Worm (Caenorhabditis elegans) whole organism, early embryonic: Measurements from ENCODE around the gene T21D12.11.

Experiments
- B0310.2 ChIP-seq: sonication (generic microtip); optimal IDR thresholded peaks from 2 replicates; lab custom pipeline; 2016; ENCODE audit warnings: mild to moderate bottlenecking, missing genetic modification characterization, missing compliant biosample characterization
- F13C5.2 ChIP-seq: sonication (generic microtip); optimal IDR thresholded peaks from 2 replicates; lab custom pipeline; 2017; ENCODE audit warnings: mild to moderate bottlenecking, missing genetic modification characterization, inconsistent platforms, missing compliant biosample characterization
- aly-1 ChIP-seq: sonication (generic microtip); optimal IDR thresholded peaks from 2 replicates; lab custom pipeline; 2016; ENCODE audit warnings: missing genetic modification characterization, missing compliant biosample characterization
- ama-1 ChIP-seq: fragments of 150-350 bp; optimal IDR thresholded peaks from 2 replicates; lab custom pipeline; 2014
- ceh-13 ChIP-seq: fragments of 200-800 bp; sonication (Bioruptor generic); optimal IDR thresholded peaks from 2 replicates; lab custom pipeline; 2018; ENCODE audit warnings: mild to moderate bottlenecking, missing genetic modification characterization, missing compliant biosample characterization
- ets-7 ChIP-seq: sonication (generic microtip); optimal IDR thresholded peaks from 2 replicates; lab custom pipeline; 2016; ENCODE audit warnings: missing genotype, missing genetic modification characterization, missing compliant biosample characterization
- flt-1 ChIP-seq: fragments of 200-800 bp; sonication (Bioruptor generic); IDR thresholded peaks from 2 replicates; pipeline ENCODE4 v1.3.6; 2022; ENCODE audit warnings: missing genetic modification characterization, missing compliant biosample characterization
- hmg-4 ChIP-seq: fragments of 200-800 bp; sonication (Bioruptor generic); optimal IDR thresholded peaks from 2 replicates; lab custom pipeline; 2018; ENCODE audit warnings: mild to moderate bottlenecking, missing genetic modification characterization, missing compliant biosample characterization
- hnd-1 ChIP-seq: sonication (generic microtip); optimal IDR thresholded peaks from 2 replicates; lab custom pipeline; 2016; ENCODE audit warnings: missing genetic modification characterization, missing compliant biosample characterization
- pes-1 ChIP-seq: fragments of 200-800 bp; sonication (Bioruptor generic); IDR thresholded peaks from 2 replicates; pipeline ENCODE4 v1.3.6; 2022; ENCODE audit warnings: missing genetic modification reagents, missing genetic modification characterization, missing compliant biosample characterization
- sea-1 ChIP-seq: fragments of 200-800 bp; sonication (Bioruptor generic); conservative IDR thresholded peaks from 2 replicates; pipeline ENCODE4 v1.3.6; 2022; ENCODE audit warnings: missing genetic modification characterization, missing compliant biosample characterization
- tbx-11 ChIP-seq: fragments of 200-800 bp; sonication (Bioruptor generic); IDR thresholded peaks from 2 replicates; pipeline ENCODE4 v1.3.6; 2022; ENCODE audit warnings: missing genetic modification characterization, missing compliant biosample characterization
- tbx-37 ChIP-seq: fragments of 200-800 bp; sonication (Bioruptor generic); conservative IDR thresholded peaks from 2 replicates; pipeline ENCODE4 v1.3.6; 2022; ENCODE audit warnings: missing genetic modification reagents, missing genetic modification characterization, missing compliant biosample characterization
- tra-4 ChIP-seq: sonication (generic microtip); optimal IDR thresholded peaks from 2 replicates; lab custom pipeline; 2017; ENCODE audit warnings: missing genetic modification characterization, missing compliant biosample characterization

DNA sequence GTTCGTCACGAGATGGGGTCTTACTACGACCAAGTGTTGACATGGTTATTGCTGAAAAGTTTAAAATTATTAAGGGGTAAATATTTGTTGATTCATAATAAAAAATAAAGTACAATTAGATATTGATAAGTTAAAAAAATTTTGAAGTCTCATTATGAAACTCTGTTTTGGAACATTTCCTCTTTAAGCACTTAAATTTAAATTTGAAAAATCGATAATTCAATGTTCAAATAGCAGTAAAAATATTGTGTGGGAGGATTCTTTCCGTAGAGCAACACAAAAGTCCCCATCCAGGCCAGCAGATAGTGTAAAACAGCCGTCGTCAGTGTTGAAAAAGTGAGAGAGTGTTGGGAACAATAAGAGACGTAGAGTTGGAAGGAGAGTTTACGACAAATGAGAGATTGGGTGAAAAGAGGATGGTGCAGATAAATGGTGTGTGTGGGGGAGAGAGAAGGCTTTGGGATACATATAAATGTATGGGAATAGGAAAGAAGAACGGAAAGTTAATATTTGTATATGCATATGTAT lies 5.0 kb upstream of the T21D12.11 start, which contains the start of gene pat-6:
- TF ChIP-seq ama-1 (lab: Kevin White, UChicago) (no peak), ets-7 (tag; lab: Kevin White, UChicago) (no peak), F13C5.2 (tag; lab: Kevin White, UChicago) (no peak), B0310.2 (no peak), tbx-37 (GFP tag; lab: Robert Waterston, UW) (no peak), flt-1 (no peak), hnd-1 (tag; lab: Kevin White, UChicago) (no peak), ceh-13 (GFP tag; lab: Kevin White, UChicago) (no peak), hmg-4 (GFP tag; lab: Kevin White, UChicago) (no peak), aly-1 (tag; lab: Kevin White, UChicago) (no peak), sea-1 (GFP tag; lab: Robert Waterston, UW) (no peak), tra-4 (tag; lab: Kevin White, UChicago) (no peak), pes-1 (GFP tag; lab: Robert Waterston, UW) (no peak), tbx-11 (GFP tag; lab: Robert Waterston, UW) (no peak)
